Worm (Caenorhabditis elegans): ENCODE results near the gene btb-16.

DNA sequence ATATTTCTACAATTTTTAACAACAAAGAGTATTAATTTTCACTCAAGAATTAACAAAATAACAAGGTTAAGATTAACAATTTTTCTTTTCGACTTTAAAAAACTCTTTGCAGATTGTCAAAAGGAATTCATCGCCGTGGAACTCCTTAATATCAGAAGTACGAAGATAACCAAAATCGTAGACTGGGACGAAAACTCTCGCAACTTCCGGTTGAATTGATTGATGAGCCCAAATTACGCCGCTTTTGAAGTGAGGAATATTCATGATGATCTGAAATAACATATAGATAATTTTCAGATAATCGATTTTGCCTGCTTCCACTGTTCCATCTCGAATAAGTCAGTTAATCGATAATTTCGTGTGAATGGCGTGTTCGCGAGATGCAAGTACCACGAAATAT is 47.0 kb downstream of the btb-16 start, which contains the start of gene F14D2.15:
- TF ChIP-seq nhr-11 (tag; optimal IDR thresholded peaks at IDR 0.05) (no peak), snu-23 (GFP tag; optimal IDR thresholded peaks at IDR 0.05) (no peak), nhr-76 (tag; optimal IDR thresholded peaks at IDR 0.05) (no peak), hpl-2 (GFP tag; optimal IDR thresholded peaks at IDR 0.05) (no peak), sptf-1 (tag; optimal IDR thresholded peaks at IDR 0.05) (no peak), ama-1 (optimal IDR thresholded peaks at IDR 0.05) (no peak), nhr-19 (GFP tag; conservative IDR thresholded peaks at IDR 0.05) (no peak), xbp-1 (tag; optimal IDR thresholded peaks at IDR 0.05) (no peak)

All from whole organism, L1 larva.